Fruit fly (Drosophila melanogaster): ENCODE measurements around the gene CG32817.
A peak's percentile ranks its signal among the peaks of the same experiment; 100 is the strongest.

The CG32817 gene

dm6 chrX:515676-516075 lies 36.8 kb downstream of the CG32817 start (continued):
- no peak for TF ChIP-seq CG10979 (tag; optimal IDR thresholded peaks at IDR 0.05)
- no peak for TF ChIP-seq twi (tag; optimal IDR thresholded peaks at IDR 0.05)
- TF ChIP-seq Atf-2 (GFP tag; optimal IDR thresholded peaks at IDR 0.05) = no peak
- peak; percentile 48 for TF ChIP-seq Meics (GFP tag; optimal IDR thresholded peaks at IDR 0.05)
- TF ChIP-seq CG11398 (GFP tag; optimal IDR thresholded peaks at IDR 0.05) = no peak
- no peak for TF ChIP-seq CG4404 (GFP tag; IDR thresholded peaks at IDR 0.05)
- peak; percentile 40 for TF ChIP-seq fd3F (GFP tag; optimal IDR thresholded peaks at IDR 0.05)
- TF ChIP-seq CG8281 (tag; optimal IDR thresholded peaks at IDR 0.05) = no peak
- TF ChIP-seq sob (GFP tag; IDR thresholded peaks at IDR 0.05) = peak; percentile 21; the same call in 1 of the 2 replicates
- TF ChIP-seq Hr39 (optimal IDR thresholded peaks at IDR 0.05) = no peak
- TF ChIP-seq sens (GFP tag) = peak; percentile 71
- TF ChIP-seq CG15696 (tag; optimal IDR thresholded peaks at IDR 0.05) = no peak
- TF ChIP-seq Hand (GFP tag; optimal IDR thresholded peaks at IDR 0.05) = no peak
- no peak for TF ChIP-seq CG15073 (GFP tag; optimal IDR thresholded peaks at IDR 0.05)
- no peak for TF ChIP-seq Dfd (GFP tag; optimal IDR thresholded peaks at IDR 0.05)
- TF ChIP-seq lab (GFP tag; optimal IDR thresholded peaks at IDR 0.05) = peak; percentile 78
- TF ChIP-seq CG17361 (GFP tag; IDR thresholded peaks at IDR 0.05) = no peak
- no peak for TF ChIP-seq CG13775 (GFP tag; optimal IDR thresholded peaks at IDR 0.05)
- TF ChIP-seq Vsx1 (GFP tag; optimal IDR thresholded peaks at IDR 0.05) = peak; percentile 29
- TF ChIP-seq usp (GFP tag; optimal IDR thresholded peaks at IDR 0.05) = no peak
- TF ChIP-seq Myb (GFP tag; optimal IDR thresholded peaks at IDR 0.05) = no peak
- TF ChIP-seq br (optimal IDR thresholded peaks at IDR 0.05) = no peak
- peak; percentile 16 for TF ChIP-seq CG10209 (GFP tag; optimal IDR thresholded peaks at IDR 0.05)
- TF ChIP-seq zen (tag; optimal IDR thresholded peaks at IDR 0.05) = no peak
- no peak for TF ChIP-seq luna (GFP tag; optimal IDR thresholded peaks at IDR 0.05)
- TF ChIP-seq CG2202 (tag; optimal IDR thresholded peaks at IDR 0.05) = no peak
- peak; percentile 55 for TF ChIP-seq CG12769 (tag; optimal IDR thresholded peaks at IDR 0.05)
- peak; percentile 57 for TF ChIP-seq HHEX (GFP tag; optimal IDR thresholded peaks at IDR 0.05)
- TF ChIP-seq CG17829 (tag; optimal IDR thresholded peaks at IDR 0.05) = no peak

dm6 chrX:518858-519257 lies 40.0 kb downstream of the CG32817 start:
- TF ChIP-seq row (GFP tag; IDR thresholded peaks at IDR 0.05) (no peak), cas (GFP tag; IDR thresholded peaks at IDR 0.05) (0 out of 2 replicates have a peak, but pooled peaks have one; percentile 17), emc (GFP tag; optimal IDR thresholded peaks at IDR 0.05) (no peak), CG17361 (GFP tag; IDR thresholded peaks at IDR 0.05) (no peak), Ets65A (GFP tag) (peak; percentile 77), stc (GFP tag; IDR thresholded peaks at IDR 0.05) (no peak), ac (GFP tag; optimal IDR thresholded peaks at IDR 0.05) (peak; percentile 55), hkb (optimal IDR thresholded peaks at IDR 0.05) (no peak), hkb (GFP tag; IDR thresholded peaks at IDR 0.05) (no peak)

dm6 chrX:520215-520861 lies 41.5 kb downstream of the CG32817 start:
- no peak for TF ChIP-seq CG18599 (GFP tag; optimal IDR thresholded peaks at IDR 0.05)
- TF ChIP-seq CrebB (tag; optimal IDR thresholded peaks at IDR 0.05) = no peak
- no peak for TF ChIP-seq wor (GFP tag; IDR thresholded peaks at IDR 0.05)
- no peak for TF ChIP-seq danr (GFP tag; IDR thresholded peaks at IDR 0.05)
- TF ChIP-seq ewg (GFP tag; optimal IDR thresholded peaks at IDR 0.05) = peak; percentile 41
- TF ChIP-seq CG10267 (tag; optimal IDR thresholded peaks at IDR 0.05) = no peak
- TF ChIP-seq insv (GFP tag; optimal IDR thresholded peaks at IDR 0.05) = no peak
- TF ChIP-seq ab (GFP tag; optimal IDR thresholded peaks at IDR 0.05) = no peak
- TF ChIP-seq CG15269 (tag; optimal IDR thresholded peaks at IDR 0.05) = no peak
- no peak for TF ChIP-seq CG34422 (GFP tag; IDR thresholded peaks at IDR 0.05)
- no peak for TF ChIP-seq sim (GFP tag; IDR thresholded peaks at IDR 0.05)
- TF ChIP-seq ERR (GFP tag; optimal IDR thresholded peaks at IDR 0.05) = no peak
- TF ChIP-seq CG7372 (GFP tag; IDR thresholded peaks at IDR 0.05) = no peak
- TF ChIP-seq dmrt99B (tag; optimal IDR thresholded peaks at IDR 0.05) = no peak
- peak; percentile 89 for TF ChIP-seq nerfin-1 (tag; optimal IDR thresholded peaks at IDR 0.05)
- TF ChIP-seq CG8478 (optimal IDR thresholded peaks at IDR 0.05) = no peak

All from whole organism, embryonic.